Fruit fly (Drosophila melanogaster): ENCODE measurements around the gene svr.

DNA sequence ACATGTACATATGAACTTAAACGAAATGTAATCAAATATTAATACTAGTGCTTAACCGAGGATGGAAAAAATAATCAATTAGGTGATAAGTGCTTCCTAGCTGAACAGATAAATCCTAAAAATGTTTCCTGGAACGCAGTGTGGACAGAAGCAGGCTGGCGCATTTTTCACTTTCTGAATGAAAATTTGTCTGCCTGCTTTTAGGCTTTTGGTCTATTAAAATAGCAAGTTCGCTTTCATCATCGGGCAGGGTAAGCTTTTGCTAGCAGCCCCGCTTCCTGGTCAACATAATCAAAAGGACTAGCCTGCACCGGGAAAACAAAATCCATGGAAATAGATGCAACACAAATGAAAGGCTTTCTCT lies 2.1 kb upstream of the svr start:
- TF ChIP-seq CG6792 (GFP tag; optimal IDR thresholded peaks at IDR 0.05), result no peak
- TF ChIP-seq CG8632 (GFP tag; optimal IDR thresholded peaks at IDR 0.05), result no peak
- TF ChIP-seq CG6163 (GFP tag; IDR thresholded peaks at IDR 0.05), result no peak
- no peak for TF ChIP-seq svp (GFP tag)
- TF ChIP-seq CG8319 (GFP tag; optimal IDR thresholded peaks at IDR 0.05), result no peak

Measured in whole organism, prepupa.